Fruit fly (Drosophila melanogaster) Kc167 (cell line): Measurements from ENCODE around the gene alphaSnap.

Experiments
- Myc ChIP-seq: fragments of >200 bp; optimal IDR thresholded peaks from 2 replicates; lab custom pipeline; 2017; ENCODE audit warnings: missing external identifiers
- Sin3A ChIP-seq: fragments of >200 bp; optimal IDR thresholded peaks from 2 replicates; lab custom pipeline; 2018; ENCODE audit warnings: missing external identifiers
- insv ChIP-seq: fragments of >200 bp; optimal IDR thresholded peaks from 3 replicates; lab custom pipeline; 2018; ENCODE audit warnings: missing external identifiers
- psq ChIP-seq: fragments of >200 bp; optimal IDR thresholded peaks from 2 replicates; lab custom pipeline; 2017; ENCODE audit warnings: missing external identifiers
- ttk ChIP-seq: sonication (Bioruptor generic); optimal IDR thresholded peaks from 2 replicates; lab custom pipeline; 2017; ENCODE audit warnings: missing external identifiers

DNA sequence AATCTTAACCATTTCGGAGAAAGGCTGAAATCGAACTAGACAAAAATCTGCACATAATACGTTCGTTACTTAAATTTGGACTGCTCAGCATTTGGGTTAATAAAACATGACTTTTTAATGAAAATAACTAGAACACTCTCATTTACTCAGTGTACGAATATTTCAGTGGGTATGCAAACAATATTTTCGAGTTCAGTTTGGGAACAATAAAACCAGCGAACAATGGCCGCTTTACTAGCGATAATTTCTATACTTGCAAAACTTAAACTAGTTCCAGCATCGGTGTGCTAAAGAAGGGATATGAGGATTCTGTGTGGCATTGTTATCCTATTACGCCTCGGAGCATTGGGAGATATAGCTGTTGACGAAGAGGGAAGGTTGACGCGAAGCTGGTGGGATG, 44.8 kb downstream of the alphaSnap start, which contains the start of gene CG5665:
- TF ChIP-seq ttk (no peak), Sin3A (no peak), psq (lab: Kevin White, UChicago) (no peak), Myc (lab: Kevin White, UChicago) (no peak), insv (no peak)
